Fruit fly (Drosophila melanogaster) whole organism, wandering third instar larva: Measurements from ENCODE around the gene PNUTS.

ENCODE experiments used
- Abd-B ChIP-seq: fragments of >200 bp; optimal IDR thresholded peaks from 2 replicates; lab custom pipeline; 2017; ENCODE audit warnings: missing biosample characterization, missing genetic modification characterization
- CG32264 ChIP-seq: fragments of 200-800 bp; sonication (Bioruptor generic); optimal IDR thresholded peaks from 2 replicates; lab custom pipeline; 2016; ENCODE audit warnings: missing biosample characterization, missing genetic modification characterization
- Dfd ChIP-seq: fragments of >200 bp; optimal IDR thresholded peaks from 2 replicates; lab custom pipeline; 2017; ENCODE audit warnings: missing biosample characterization, missing genetic modification characterization
- Hr78 ChIP-seq: fragments of >200 bp; optimal IDR thresholded peaks from 2 replicates; lab custom pipeline; 2017; ENCODE audit warnings: missing biosample characterization, missing genetic modification characterization
- Myc ChIP-seq: fragments of >200 bp; optimal IDR thresholded peaks from 2 replicates; lab custom pipeline; 2017
- N ChIP-seq: fragments of >200 bp; optimal IDR thresholded peaks from 2 replicates; lab custom pipeline; 2018; ENCODE audit warnings: missing biosample characterization, missing external identifiers, missing genetic modification characterization
- Rel ChIP-seq, 2 experiments: fragments of 200-800 bp; sonication (Bioruptor generic) in 1 of 2; optimal IDR thresholded peaks; 2 replicates in 1 of 2; 3 replicates in 1 of 2; lab custom pipeline; 2016 to 2019; ENCODE audit warnings: mild to moderate bottlenecking in 2 of 2, missing biosample characterization in 2 of 2, missing genetic modification characterization in 2 of 2, moderate library complexity in 1 of 2
- Sp1 ChIP-seq: fragments of 200-800 bp; sonication (Bioruptor generic); optimal IDR thresholded peaks from 3 replicates; lab custom pipeline; 2019; ENCODE audit warnings: missing biosample characterization, mild to moderate bottlenecking, missing genetic modification characterization, moderate library complexity
- brk ChIP-seq: fragments of 200-800 bp; sonication (Bioruptor generic); optimal IDR thresholded peaks from 2 replicates; lab custom pipeline; 2016; ENCODE audit warnings: missing biosample characterization, mild to moderate bottlenecking, missing genetic modification characterization
- fru ChIP-seq: fragments of 200-800 bp; sonication (Bioruptor generic); optimal IDR thresholded peaks from 3 replicates; lab custom pipeline; 2016; ENCODE audit warnings: missing biosample characterization, mild to moderate bottlenecking, missing genetic modification characterization
- jim ChIP-seq: fragments of 175-275, 200-325 bp; sonication (Bioruptor generic); optimal IDR thresholded peaks from 2 replicates; lab custom pipeline; 2016; ENCODE audit warnings: missing biosample characterization, mild to moderate bottlenecking, missing genetic modification characterization
- lola ChIP-seq: fragments of >200 bp; optimal IDR thresholded peaks from 2 replicates; lab custom pipeline; 2017; ENCODE audit warnings: missing biosample characterization, missing genetic modification characterization
- pan ChIP-seq: fragments of >200 bp; optimal IDR thresholded peaks from 2 replicates; lab custom pipeline; 2017

dm6 chr2L:827516-828362 lies 42.5 kb upstream of the PNUTS start:
- TF ChIP-seq Rel (GFP tag; optimal IDR thresholded peaks at IDR 0.05; lab: Kevin White, UChicago), result no peak
- TF ChIP-seq Rel (tag; optimal IDR thresholded peaks at IDR 0.05; lab: Kevin White, UChicago), result peak; percentile 99
- TF ChIP-seq jim (GFP tag; lab: Kevin White, UChicago), result no peak
- no peak for TF ChIP-seq fru (GFP tag; lab: Kevin White, UChicago)
- no peak for TF ChIP-seq Abd-B (GFP tag; lab: Kevin White, UChicago)
- TF ChIP-seq N (GFP tag; lab: Kevin White, UChicago), result no peak
- no peak for TF ChIP-seq Hr78 (GFP tag; lab: Kevin White, UChicago)
- TF ChIP-seq Dfd (GFP tag; lab: Kevin White, UChicago), result no peak
- TF ChIP-seq lola (GFP tag; lab: Kevin White, UChicago), result no peak
- TF ChIP-seq brk, result no peak
- TF ChIP-seq CG32264, result no peak
- TF ChIP-seq pan (lab: Kevin White, UChicago), result no peak
- TF ChIP-seq Sp1 (GFP tag; lab: Kevin White, UChicago), result peak; percentile 5
- no peak for TF ChIP-seq Myc
